Fruit fly (Drosophila melanogaster) whole organism, embryonic: Measurements from ENCODE around the gene Atg13.

Source experiments
- Antp ChIP-seq: fragments of 200-800 bp; sonication (Bioruptor generic); optimal IDR thresholded peaks from 3 replicates; lab custom pipeline; 2016; ENCODE audit warnings: missing biosample characterization, missing genetic modification characterization
- Atf-2 ChIP-seq: fragments of 200-800 bp; sonication (Bioruptor generic); optimal IDR thresholded peaks from 2 replicates; lab custom pipeline; 2016; ENCODE audit warnings: missing biosample characterization, missing genetic modification characterization
- CG10366 ChIP-seq: fragments of 200-800 bp; sonication (Bioruptor generic); IDR thresholded peaks from 2 replicates; pipeline ENCODE4 v1.3.6; 2022; ENCODE audit warnings: missing biosample characterization, missing genetic modification characterization
- CG11695 ChIP-seq: fragments of 200-800 bp; sonication (Bioruptor generic); IDR thresholded peaks from 3 replicates; pipeline ENCODE4 v1.3.6; 2022; ENCODE audit warnings: missing biosample characterization, missing genetic modification characterization
- CG13123 ChIP-seq: fragments of 200-800 bp; sonication (Bioruptor generic); optimal IDR thresholded peaks from 2 replicates; lab custom pipeline; 2016; ENCODE audit warnings: missing biosample characterization, missing genetic modification characterization
- CG18599 ChIP-seq: fragments of 200-800 bp; sonication (Bioruptor generic); optimal IDR thresholded peaks from 3 replicates; lab custom pipeline; 2017; ENCODE audit warnings: missing biosample characterization, missing genetic modification characterization, mild to moderate bottlenecking, moderate library complexity, missing genetic modification reagents
- CG18619 ChIP-seq: fragments of 200-800 bp; sonication (Bioruptor generic); optimal IDR thresholded peaks from 3 replicates; lab custom pipeline; 2017; ENCODE audit warnings: missing biosample characterization, mild to moderate bottlenecking, missing genetic modification characterization
- CG31224 ChIP-seq: fragments of 200-800 bp; sonication (Bioruptor generic); IDR thresholded peaks from 2 replicates; pipeline ENCODE4 v1.3.6; 2022; ENCODE audit warnings: missing biosample characterization, missing genetic modification characterization
- CG31388 ChIP-seq: fragments of 200-800 bp; sonication (Bioruptor generic); optimal IDR thresholded peaks from 2 replicates; lab custom pipeline; 2016; ENCODE audit warnings: missing biosample characterization, missing genetic modification characterization
- CG3281 ChIP-seq: fragments of 200-800 bp; sonication (Bioruptor generic); optimal IDR thresholded peaks from 3 replicates; lab custom pipeline; 2017; ENCODE audit warnings: missing biosample characterization, mild to moderate bottlenecking, missing genetic modification characterization
- CG34224 ChIP-seq: fragments of 200-800 bp; sonication (Bioruptor generic); IDR thresholded peaks from 3 replicates; pipeline ENCODE4 v1.3.6; 2022; ENCODE audit warnings: missing biosample characterization, missing genetic modification characterization; ENCODE audit not compliant: partially characterized antibody
- CG6254 ChIP-seq: fragments of 200-800 bp; sonication (Bioruptor generic); optimal IDR thresholded peaks from 3 replicates; lab custom pipeline; 2017; ENCODE audit warnings: mild to moderate bottlenecking, missing biosample characterization, missing genetic modification reagents, missing genetic modification characterization
- CG7556 ChIP-seq: fragments of 200-800 bp; sonication (Bioruptor generic); optimal IDR thresholded peaks from 2 replicates; lab custom pipeline; 2017; ENCODE audit warnings: missing biosample characterization, mild to moderate bottlenecking, missing genetic modification characterization
- CG7745 ChIP-seq: fragments of 200-800 bp; sonication (Bioruptor generic); optimal IDR thresholded peaks from 2 replicates; lab custom pipeline; 2018; ENCODE audit warnings: missing biosample characterization, mild to moderate bottlenecking, missing genetic modification characterization, moderate library complexity
- CG8281 ChIP-seq: fragments of 200-800 bp; sonication (Bioruptor generic); optimal IDR thresholded peaks from 2 replicates; lab custom pipeline; 2018; ENCODE audit warnings: missing biosample characterization, mild to moderate bottlenecking, missing genetic modification characterization, moderate library complexity
- CG8478 ChIP-seq: fragments of >200 bp; optimal IDR thresholded peaks from 2 replicates; lab custom pipeline; 2018
- Chrac-16 ChIP-seq: fragments of 200-800 bp; sonication (Bioruptor generic); optimal IDR thresholded peaks from 3 replicates; lab custom pipeline; 2016; ENCODE audit warnings: missing biosample characterization, missing genetic modification characterization
- Dbx ChIP-seq: fragments of 200-800 bp; sonication (Bioruptor generic); IDR thresholded peaks from 3 replicates; pipeline ENCODE4 v1.3.6; 2022; ENCODE audit warnings: missing biosample characterization, missing genetic modification characterization
- Dip2 ChIP-seq: fragments of 200-800 bp; sonication (Bioruptor generic); IDR thresholded peaks from 2 replicates; pipeline ENCODE4 v1.3.6; 2022; ENCODE audit warnings: missing biosample characterization, missing genetic modification characterization
- Drgx ChIP-seq: fragments of 200-800 bp; sonication (Bioruptor generic); IDR thresholded peaks from 2 replicates; pipeline ENCODE4 v1.3.6; 2022; ENCODE audit warnings: missing biosample characterization, missing genetic modification characterization
- HHEX ChIP-seq: fragments of 200-800 bp; sonication (Bioruptor generic); optimal IDR thresholded peaks from 3 replicates; lab custom pipeline; 2017; ENCODE audit warnings: missing biosample characterization, mild to moderate bottlenecking, missing genetic modification characterization, missing genetic modification reagents
- HLH3B ChIP-seq: fragments of 200-800 bp; sonication (Bioruptor generic); IDR thresholded peaks from 2 replicates; pipeline ENCODE4 v1.3.6; 2022; ENCODE audit warnings: missing biosample characterization, missing genetic modification characterization
- HLHmδ ChIP-seq: fragments of 200-800 bp; sonication (Bioruptor generic); optimal IDR thresholded peaks from 2 replicates; lab custom pipeline; 2018; ENCODE audit warnings: missing biosample characterization, mild to moderate bottlenecking, missing genetic modification characterization, moderate library complexity
- HmgD ChIP-seq: fragments of 200-800 bp; sonication (Bioruptor generic); optimal IDR thresholded peaks from 3 replicates; lab custom pipeline; 2016; ENCODE audit warnings: missing biosample characterization, missing genetic modification characterization
- Max ChIP-seq: fragments of 200-800 bp; sonication (Bioruptor generic); optimal IDR thresholded peaks from 2 replicates; lab custom pipeline; 2016; ENCODE audit warnings: missing biosample characterization, mild to moderate bottlenecking, missing genetic modification characterization
- Med ChIP-seq: fragments of 200-800 bp; sonication (Bioruptor generic); peaks from one replicate; lab custom pipeline; 2016; ENCODE audit warnings: missing biosample characterization, missing genetic modification characterization, mild to moderate bottlenecking, inconsistent platforms, moderate library complexity
- Myb ChIP-seq: fragments of 200-800 bp; sonication (Bioruptor generic); optimal IDR thresholded peaks from 2 replicates; lab custom pipeline; 2016; ENCODE audit warnings: missing biosample characterization, missing genetic modification characterization
- Nf-YB ChIP-seq: fragments of 200-800 bp; sonication (Bioruptor generic); optimal IDR thresholded peaks from 3 replicates; lab custom pipeline; 2019; ENCODE audit warnings: missing biosample characterization, mild to moderate bottlenecking, missing genetic modification characterization, moderate library complexity
- Optix ChIP-seq: fragments of 200-800 bp; sonication (Bioruptor generic); IDR thresholded peaks from 3 replicates; pipeline ENCODE4 v1.3.6; 2022; ENCODE audit warnings: missing biosample characterization, missing genetic modification characterization
- Side ChIP-seq: fragments of 200-800 bp; sonication (Bioruptor generic); optimal IDR thresholded peaks from 2 replicates; lab custom pipeline; 2016; ENCODE audit warnings: missing biosample characterization, missing genetic modification characterization
- Sin3A ChIP-seq: fragments of >200 bp; optimal IDR thresholded peaks from 2 replicates; lab custom pipeline; 2018
- Sox102F ChIP-seq: fragments of 200-800 bp; sonication (Bioruptor generic); optimal IDR thresholded peaks from 2 replicates; lab custom pipeline; 2018; ENCODE audit warnings: missing biosample characterization, mild to moderate bottlenecking, missing genetic modification characterization, moderate library complexity
- Sry-β ChIP-seq: fragments of 200-800 bp; sonication (Bioruptor generic); optimal IDR thresholded peaks from 2 replicates; lab custom pipeline; 2018; ENCODE audit warnings: missing biosample characterization, mild to moderate bottlenecking, missing genetic modification characterization, moderate library complexity
- TFAM ChIP-seq: fragments of 200-800 bp; sonication (Bioruptor generic); optimal IDR thresholded peaks from 2 replicates; lab custom pipeline; 2017; ENCODE audit warnings: missing biosample characterization, missing genetic modification characterization, inconsistent platforms
- bab2 ChIP-seq: fragments of 200-800 bp; sonication (Bioruptor generic); optimal IDR thresholded peaks from 2 replicates; lab custom pipeline; 2016; ENCODE audit warnings: missing biosample characterization, missing genetic modification characterization
- da ChIP-seq: fragments of 200-800 bp; sonication (Bioruptor generic); optimal IDR thresholded peaks from 2 replicates; lab custom pipeline; 2016; ENCODE audit warnings: missing biosample characterization, missing genetic modification characterization
- dan ChIP-seq: fragments of 200-800 bp; sonication (Bioruptor generic); IDR thresholded peaks from 2 replicates; pipeline ENCODE4 v1.3.6; 2022; ENCODE audit warnings: missing biosample characterization, missing genetic modification characterization
- ewg ChIP-seq: fragments of 200-800 bp; sonication (Bioruptor generic); optimal IDR thresholded peaks from 3 replicates; lab custom pipeline; 2017; ENCODE audit warnings: mild to moderate bottlenecking, missing biosample characterization, missing genetic modification reagents, missing genetic modification characterization
- fu2 ChIP-seq: fragments of 200-800 bp; sonication (Bioruptor generic); optimal IDR thresholded peaks from 2 replicates; lab custom pipeline; 2016; ENCODE audit warnings: missing biosample characterization, missing genetic modification characterization
- gcm2 ChIP-seq: fragments of 200-800 bp; sonication (Bioruptor generic); optimal IDR thresholded peaks from 2 replicates; lab custom pipeline; 2016; ENCODE audit warnings: missing biosample characterization, missing genetic modification characterization
- grn ChIP-seq: fragments of 200-800 bp; sonication (Bioruptor generic); optimal IDR thresholded peaks from 3 replicates; lab custom pipeline; 2017; ENCODE audit warnings: missing biosample characterization, missing genetic modification characterization
- jumu ChIP-seq: fragments of 200-800 bp; sonication (Bioruptor generic); optimal IDR thresholded peaks from 3 replicates; lab custom pipeline; 2016; ENCODE audit warnings: missing biosample characterization, missing genetic modification characterization
- lov ChIP-seq, 2 experiments: fragments of 200-800 bp in 1 of 2; fragments of >200 bp in 1 of 2; sonication (Bioruptor generic) in 1 of 2; IDR thresholded peaks in 1 of 2; optimal IDR thresholded peaks in 1 of 2; 2 replicates in 1 of 2; 3 replicates in 1 of 2; pipeline versions ENCODE4 v1.3.6 to Lab custom; 2017 to 2022; ENCODE audit warnings: missing biosample characterization in 1 of 2, missing genetic modification characterization in 1 of 2
- mam ChIP-seq: fragments of 200-800 bp; sonication (Bioruptor generic); optimal IDR thresholded peaks from 3 replicates; lab custom pipeline; 2016; ENCODE audit warnings: missing biosample characterization, missing genetic modification characterization
- pita ChIP-seq: fragments of 200-800 bp; sonication (Bioruptor generic); optimal IDR thresholded peaks from 2 replicates; lab custom pipeline; 2017; ENCODE audit warnings: missing biosample characterization, mild to moderate bottlenecking, missing genetic modification characterization
- pzg ChIP-seq: fragments of 200-800 bp; sonication (Bioruptor generic); optimal IDR thresholded peaks from 3 replicates; lab custom pipeline; 2018; ENCODE audit warnings: missing biosample characterization, mild to moderate bottlenecking, missing genetic modification characterization, moderate library complexity
- schlank ChIP-seq: fragments of 200-800 bp; sonication (Bioruptor generic); optimal IDR thresholded peaks from 2 replicates; lab custom pipeline; 2018; ENCODE audit warnings: missing biosample characterization, mild to moderate bottlenecking, missing genetic modification characterization
- sob ChIP-seq: fragments of 200-800 bp; sonication (Bioruptor generic); IDR thresholded peaks from 2 replicates; pipeline ENCODE4 v1.3.6; 2022; ENCODE audit warnings: missing biosample characterization, missing genetic modification characterization
- tgo ChIP-seq: fragments of 200-800 bp; sonication (Bioruptor generic); IDR thresholded peaks from 3 replicates; pipeline ENCODE4 v1.3.6; 2022; ENCODE audit warnings: missing biosample characterization, missing genetic modification characterization
- wor ChIP-seq: fragments of 200-800 bp; sonication (Bioruptor generic); IDR thresholded peaks from 2 replicates; pipeline ENCODE4 v1.3.6; 2022; ENCODE audit warnings: missing biosample characterization, missing genetic modification characterization

Gene Atg13

dm6 chr3R:8333768-8334470 is 15.7 kb upstream of the Atg13 start, which contains the start of gene Poxm (continued):
- TF ChIP-seq CG8281 (tag; lab: Kevin White, UChicago) (peak; percentile 75), gcm2 (peak; percentile 61), HLH3B (GFP tag; lab: Robert Waterston, UW) (peak; percentile 82), dan (GFP tag; lab: Robert Waterston, UW) (peak; percentile 81), CG3281 (no peak), Sry-β (GFP tag; lab: Kevin White, UChicago) (peak; percentile 32), Chrac-16 (GFP tag; lab: Kevin White, UChicago) (peak; percentile 87), CG34224 (0 out of 3 replicates have a peak, but pooled peaks have one; percentile 27), CG18599 (GFP tag; lab: Kevin White, UChicago) (peak; percentile 79), schlank (no peak), HLHmδ (GFP tag; lab: Kevin White, UChicago) (no peak), HmgD (GFP tag; lab: Kevin White, UChicago) (peak; percentile 6), CG18619 (peak; percentile 88), mam (GFP tag; lab: Kevin White, UChicago) (peak; percentile 60), CG10366 (GFP tag; lab: Robert Waterston, UW) (peak; percentile 79), CG11695 (GFP tag; lab: Robert Waterston, UW) (peak; percentile 83; the same call in 2 of the 3 replicates), Dbx (peak; percentile 48; the same call in 1 of the 3 replicates), CG31224 (peak; percentile 79), CG31388 (GFP tag; lab: Kevin White, UChicago) (peak; percentile 83), Optix (peak; percentile 76; the same call in 2 of the 3 replicates), TFAM (GFP tag; lab: Kevin White, UChicago) (peak; percentile 59), sob (GFP tag; lab: Robert Waterston, UW) (peak; percentile 85), fu2 (GFP tag; lab: Kevin White, UChicago) (no peak), Max (GFP tag; lab: Kevin White, UChicago) (peak; percentile 78), jumu (peak; percentile 71), grn (GFP tag; lab: Kevin White, UChicago) (no peak), Atf-2 (GFP tag; lab: Kevin White, UChicago) (peak; percentile 68), bab2 (peak; percentile 77), tgo (GFP tag; lab: Robert Waterston, UW) (peak; percentile 91), Drgx (GFP tag; lab: Robert Waterston, UW) (peak; percentile 92), CG13123 (GFP tag; lab: Kevin White, UChicago) (peak; percentile 74), pzg (GFP tag; lab: Kevin White, UChicago) (no peak), Myb (peak; percentile 19), Sin3A (no peak), lov (optimal IDR thresholded peaks at IDR 0.05; lab: Kevin White, UChicago) (no peak), lov (GFP tag; IDR thresholded peaks at IDR 0.05; lab: Robert Waterston, UW) (no peak), da (GFP tag; lab: Kevin White, UChicago) (no peak), ewg (GFP tag; lab: Kevin White, UChicago) (peak; percentile 86), Med (GFP tag; lab: Kevin White, UChicago) (peak; percentile 90), CG7745 (tag; lab: Kevin White, UChicago) (no peak), CG6254 (peak; percentile 86), Side (peak; percentile 54), Nf-YB (GFP tag; lab: Kevin White, UChicago) (peak; percentile 94), HHEX (peak; percentile 89), Sox102F (GFP tag; lab: Kevin White, UChicago) (peak; percentile 90), Dip2 (GFP tag; lab: Robert Waterston, UW) (peak; percentile 53), CG7556 (GFP tag; lab: Kevin White, UChicago) (peak; percentile 93), wor (GFP tag; lab: Robert Waterston, UW) (peak; percentile 82; the same call in 1 of the 2 replicates), Antp (GFP tag; lab: Kevin White, UChicago) (peak; percentile 51), pita (GFP tag; lab: Kevin White, UChicago) (no peak), CG8478 (peak; percentile 91)
